Fruit fly (Drosophila melanogaster) Kc167 (cell line): ENCODE results near the gene CG3106.

Experiments used
- Myc ChIP-seq: fragments of >200 bp; optimal IDR thresholded peaks from 2 replicates; lab custom pipeline; 2017; ENCODE audit warnings: missing external identifiers
- Sin3A ChIP-seq: fragments of >200 bp; optimal IDR thresholded peaks from 2 replicates; lab custom pipeline; 2018; ENCODE audit warnings: missing external identifiers
- h ChIP-seq: fragments of >200 bp; optimal IDR thresholded peaks from 3 replicates; lab custom pipeline; 2018; ENCODE audit warnings: missing external identifiers
- insv ChIP-seq: fragments of >200 bp; optimal IDR thresholded peaks from 3 replicates; lab custom pipeline; 2018; ENCODE audit warnings: missing external identifiers
- psq ChIP-seq: fragments of >200 bp; optimal IDR thresholded peaks from 2 replicates; lab custom pipeline; 2017; ENCODE audit warnings: missing external identifiers

- TF ChIP-seq psq (lab: Kevin White, UChicago) (no peak), insv (no peak), Sin3A (lab: Kevin White, UChicago) (no peak), h (no peak), Myc (lab: Kevin White, UChicago) (no peak)
Measured at dm6 chrX:9644828-9645227, 17.9 kb downstream of the CG3106 start.
